Fruit fly (Drosophila melanogaster) whole organism, embryonic: ENCODE data around the gene CG7785.
A peak's percentile ranks its signal among the peaks of the same experiment; 100 is the strongest.

Experiments
- Bdp1 ChIP-seq: fragments of 200-800 bp; sonication (Bioruptor generic); optimal IDR thresholded peaks from 3 replicates; lab custom pipeline; 2016; ENCODE audit warnings: missing biosample characterization, missing genetic modification characterization
- CG10147 ChIP-seq: fragments of 200-800 bp; sonication (Bioruptor generic); optimal IDR thresholded peaks from 2 replicates; lab custom pipeline; 2019; ENCODE audit warnings: missing biosample characterization, mild to moderate bottlenecking, missing genetic modification characterization, moderate library complexity
- CG10366 ChIP-seq: fragments of 200-800 bp; sonication (Bioruptor generic); IDR thresholded peaks from 2 replicates; pipeline ENCODE4 v1.3.6; 2022; ENCODE audit warnings: missing biosample characterization, missing genetic modification characterization
- CG12104 ChIP-seq: fragments of 200-800 bp; sonication (Bioruptor generic); optimal IDR thresholded peaks from 3 replicates; lab custom pipeline; 2016; ENCODE audit warnings: missing biosample characterization, missing genetic modification characterization
- CG12659 ChIP-seq: fragments of 200-800 bp; sonication (Bioruptor generic); optimal IDR thresholded peaks from 3 replicates; lab custom pipeline; 2017; ENCODE audit warnings: mild to moderate bottlenecking, missing biosample characterization, missing genetic modification reagents, missing genetic modification characterization
- CG13296 ChIP-seq: fragments of 200-800 bp; sonication (Bioruptor generic); optimal IDR thresholded peaks from 3 replicates; lab custom pipeline; 2018; ENCODE audit warnings: missing biosample characterization, mild to moderate bottlenecking, missing genetic modification characterization
- CG13775 ChIP-seq: fragments of 200-800 bp; sonication (Bioruptor generic); optimal IDR thresholded peaks from 3 replicates; lab custom pipeline; 2017; ENCODE audit warnings: missing biosample characterization, mild to moderate bottlenecking, missing genetic modification characterization
- CG17612 ChIP-seq: fragments of 200-800 bp; sonication (Bioruptor generic); IDR thresholded peaks from 2 replicates; pipeline ENCODE4 v1.3.6; 2022; ENCODE audit warnings: missing biosample characterization, missing genetic modification characterization
- CG1792 ChIP-seq: fragments of 200-800 bp; sonication (Bioruptor generic); optimal IDR thresholded peaks from 2 replicates; lab custom pipeline; 2016; ENCODE audit warnings: missing biosample characterization, missing genetic modification characterization
- CG2120 ChIP-seq: fragments of 200-800 bp; sonication (Bioruptor generic); optimal IDR thresholded peaks from 3 replicates; lab custom pipeline; 2016; ENCODE audit warnings: missing biosample characterization, missing genetic modification characterization
- CG32772 ChIP-seq: fragments of 200-800 bp; sonication (Bioruptor generic); IDR thresholded peaks from 2 replicates; pipeline ENCODE4 v1.3.6; 2022; ENCODE audit warnings: missing biosample characterization, missing genetic modification characterization
- CG3847 ChIP-seq: fragments of 200-800 bp; sonication (Bioruptor generic); IDR thresholded peaks from 2 replicates; pipeline ENCODE4 v1.3.6; 2022; ENCODE audit warnings: missing biosample characterization, missing genetic modification characterization
- CG4820 ChIP-seq: fragments of 200-800 bp; sonication (Bioruptor generic); optimal IDR thresholded peaks from 3 replicates; lab custom pipeline; 2016; ENCODE audit warnings: missing biosample characterization, missing genetic modification characterization
- CG7271 ChIP-seq: fragments of 200-800 bp; sonication (Bioruptor generic); optimal IDR thresholded peaks from 2 replicates; lab custom pipeline; 2018; ENCODE audit warnings: missing biosample characterization, mild to moderate bottlenecking, missing genetic modification characterization, moderate library complexity
- CG9609 ChIP-seq: fragments of 200-800 bp; sonication (Bioruptor generic); optimal IDR thresholded peaks from 3 replicates; lab custom pipeline; 2016; ENCODE audit warnings: missing biosample characterization, missing genetic modification characterization
- Camta ChIP-seq: fragments of 200-800 bp; sonication (Bioruptor generic); optimal IDR thresholded peaks from 2 replicates; lab custom pipeline; 2016; ENCODE audit warnings: missing biosample characterization, missing genetic modification characterization
- Dip3 ChIP-seq: fragments of 200-800 bp; sonication (Bioruptor generic); optimal IDR thresholded peaks from 3 replicates; lab custom pipeline; 2016; ENCODE audit warnings: missing biosample characterization, missing genetic modification characterization
- Dref ChIP-seq: fragments of 200-800 bp; sonication (Bioruptor generic); IDR thresholded peaks from 2 replicates; pipeline ENCODE4 v1.3.6; 2022; ENCODE audit warnings: missing biosample characterization, missing genetic modification characterization
- Elba2 ChIP-seq: fragments of 200-800 bp; sonication (Bioruptor generic); optimal IDR thresholded peaks from 3 replicates; lab custom pipeline; 2016; ENCODE audit warnings: missing biosample characterization, missing genetic modification characterization
- Kr ChIP-seq: fragments of 200-800 bp; sonication (Bioruptor generic); optimal IDR thresholded peaks from 2 replicates; lab custom pipeline; 2017; ENCODE audit warnings: missing biosample characterization, mild to moderate bottlenecking, missing genetic modification characterization
- Max ChIP-seq: fragments of 200-800 bp; sonication (Bioruptor generic); optimal IDR thresholded peaks from 2 replicates; lab custom pipeline; 2016; ENCODE audit warnings: missing biosample characterization, mild to moderate bottlenecking, missing genetic modification characterization
- NC2β ChIP-seq: fragments of 200-800 bp; sonication (Bioruptor generic); optimal IDR thresholded peaks from 2 replicates; lab custom pipeline; 2016; ENCODE audit warnings: missing biosample characterization, missing genetic modification characterization
- Ptx1 ChIP-seq: fragments of 200-800 bp; sonication (Bioruptor generic); IDR thresholded peaks from 2 replicates; pipeline ENCODE4 v1.3.6; 2022; ENCODE audit warnings: missing biosample characterization, missing genetic modification characterization
- Trl ChIP-seq, 3 experiments: fragments of >200 bp in 2 of 3; fragments of 200-800 bp in 1 of 3; sonication (Bioruptor generic) in 1 of 3; optimal IDR thresholded peaks; 2 replicates in 1 of 3; 3 replicates in 2 of 3; lab custom pipeline; 2016 to 2017; ENCODE audit warnings: missing biosample characterization in 1 of 3, missing genetic modification characterization in 1 of 3
- ab ChIP-seq: fragments of 200-800 bp; sonication (Bioruptor generic); optimal IDR thresholded peaks from 2 replicates; lab custom pipeline; 2016; ENCODE audit warnings: missing biosample characterization, missing genetic modification characterization
- cato ChIP-seq: fragments of 200-800 bp; sonication (Bioruptor generic); optimal IDR thresholded peaks from 2 replicates; lab custom pipeline; 2016; ENCODE audit warnings: missing biosample characterization, missing genetic modification characterization, borderline replicate concordance
- cg ChIP-seq: fragments of 200-800 bp; sonication (Bioruptor generic); optimal IDR thresholded peaks from 3 replicates; lab custom pipeline; 2019; ENCODE audit warnings: missing biosample characterization, mild to moderate bottlenecking, missing genetic modification characterization, moderate library complexity
- crol ChIP-seq: fragments of 200-800 bp; sonication (Bioruptor generic); IDR thresholded peaks from 2 replicates; pipeline ENCODE4 v1.3.6; 2022; ENCODE audit warnings: missing biosample characterization, missing genetic modification characterization
- crp ChIP-seq, 2 experiments: fragments of 200-800 bp; sonication (Bioruptor generic); optimal IDR thresholded peaks; 2 replicates in 1 of 2; 3 replicates in 1 of 2; lab custom pipeline; 2017; ENCODE audit warnings: missing biosample characterization in 2 of 2, missing genetic modification characterization in 2 of 2, mild to moderate bottlenecking in 1 of 2, moderate library complexity in 1 of 2
- esg ChIP-seq: fragments of 200-800 bp; sonication (Bioruptor generic); conservative IDR thresholded peaks from 2 replicates; pipeline ENCODE4 v1.3.6; 2022; ENCODE audit warnings: missing biosample characterization, missing genetic modification characterization
- eyg ChIP-seq: fragments of 200-800 bp; sonication (Bioruptor generic); optimal IDR thresholded peaks from 3 replicates; lab custom pipeline; 2016; ENCODE audit warnings: missing biosample characterization, missing genetic modification characterization
- fu2 ChIP-seq: fragments of 200-800 bp; sonication (Bioruptor generic); optimal IDR thresholded peaks from 2 replicates; lab custom pipeline; 2016; ENCODE audit warnings: missing biosample characterization, missing genetic modification characterization
- hth ChIP-seq: fragments of >200 bp; optimal IDR thresholded peaks from 2 replicates; lab custom pipeline; 2017; ENCODE audit warnings: inconsistent platforms
- jumu ChIP-seq: fragments of 200-800 bp; sonication (Bioruptor generic); optimal IDR thresholded peaks from 3 replicates; lab custom pipeline; 2016; ENCODE audit warnings: missing biosample characterization, missing genetic modification characterization
- klu ChIP-seq: fragments of 200-800 bp; sonication (Bioruptor generic); IDR thresholded peaks from 2 replicates; pipeline ENCODE4 v1.3.6; 2022; ENCODE audit warnings: missing biosample characterization, missing genetic modification characterization
- kni ChIP-seq: fragments of 200-800 bp; sonication (Bioruptor generic); optimal IDR thresholded peaks from 3 replicates; lab custom pipeline; 2017; ENCODE audit warnings: mild to moderate bottlenecking, missing biosample characterization, missing genetic modification reagents, missing genetic modification characterization
- lilli ChIP-seq: fragments of 200-800 bp; sonication (Bioruptor generic); optimal IDR thresholded peaks from 3 replicates; lab custom pipeline; 2016; ENCODE audit warnings: missing biosample characterization, missing genetic modification characterization
- lov ChIP-seq, 2 experiments: fragments of 200-800 bp in 1 of 2; fragments of >200 bp in 1 of 2; sonication (Bioruptor generic) in 1 of 2; IDR thresholded peaks in 1 of 2; optimal IDR thresholded peaks in 1 of 2; 2 replicates in 1 of 2; 3 replicates in 1 of 2; pipeline versions ENCODE4 v1.3.6 to Lab custom; 2017 to 2022; ENCODE audit warnings: missing biosample characterization in 1 of 2, missing genetic modification characterization in 1 of 2
- nerfin-1 ChIP-seq: fragments of 200-800 bp; sonication (Bioruptor generic); optimal IDR thresholded peaks from 3 replicates; lab custom pipeline; 2019; ENCODE audit warnings: missing biosample characterization, mild to moderate bottlenecking, missing genetic modification characterization, moderate library complexity
- odd ChIP-seq: fragments of 200-800 bp; sonication (Bioruptor generic); optimal IDR thresholded peaks from 2 replicates; lab custom pipeline; 2017; ENCODE audit warnings: missing biosample characterization, mild to moderate bottlenecking, missing genetic modification characterization
- otp ChIP-seq: fragments of 200-800 bp; sonication (Bioruptor generic); IDR thresholded peaks from 3 replicates; pipeline ENCODE4, ENCODE4 v1.3.6; 2022; ENCODE audit warnings: missing biosample characterization, missing genetic modification characterization
- pan ChIP-seq, 4 experiments: fragments of >200 bp in 3 of 4; fragments of 200-800 bp in 1 of 4; sonication (Bioruptor generic) in 1 of 4; optimal IDR thresholded peaks in 3 of 4; IDR thresholded peaks in 1 of 4; 2 replicates each; pipeline versions ENCODE4 v1.3.6 to Lab custom; 2017 to 2022; ENCODE audit warnings: missing biosample characterization in 2 of 4, missing genetic modification characterization in 2 of 4, mixed read lengths in 1 of 4
- ranshi ChIP-seq: fragments of 200-800 bp; sonication (Bioruptor generic); IDR thresholded peaks from 2 replicates; pipeline ENCODE4 v1.3.6; 2022; ENCODE audit warnings: missing biosample characterization, missing genetic modification characterization
- ro ChIP-seq: fragments of 200-800 bp; sonication (Bioruptor generic); IDR thresholded peaks from 2 replicates; pipeline ENCODE4 v1.3.6; 2022; ENCODE audit warnings: missing biosample characterization, missing genetic modification characterization
- row ChIP-seq: fragments of 200-800 bp; sonication (Bioruptor generic); IDR thresholded peaks from 3 replicates; pipeline ENCODE4 v1.3.6; 2022; ENCODE audit warnings: missing biosample characterization, missing genetic modification characterization
- sisA ChIP-seq: fragments of 200-800 bp; sonication (Bioruptor generic); IDR thresholded peaks from 2 replicates; pipeline ENCODE4 v1.3.6; 2022; ENCODE audit warnings: missing biosample characterization, missing genetic modification characterization
- tgo ChIP-seq: fragments of 200-800 bp; sonication (Bioruptor generic); IDR thresholded peaks from 3 replicates; pipeline ENCODE4 v1.3.6; 2022; ENCODE audit warnings: missing biosample characterization, missing genetic modification characterization
- ttk ChIP-seq: fragments of 200-800 bp; sonication (Bioruptor generic); IDR thresholded peaks from 2 replicates; pipeline ENCODE4 v2.1.2; 2022; ENCODE audit warnings: missing biosample characterization, missing genetic modification characterization

CG7785 gene

dm6 chr3R:18049272-18050015, 28.0 kb downstream of the CG7785 start (continued):
- TF ChIP-seq klu, result peak; percentile 26; the same call in 1 of the 2 replicates
- TF ChIP-seq CG32772 (GFP tag; lab: Robert Waterston, UW), result peak; percentile 26; the same call in 1 of the 2 replicates
- peak; percentile 80 for TF ChIP-seq CG13775 (GFP tag; lab: Kevin White, UChicago)
- peak in 1 of 2 experiments; percentile 7 for TF ChIP-seq crp (GFP tag; optimal IDR thresholded peaks at IDR 0.05; lab: Kevin White, UChicago)
- no peak for TF ChIP-seq Kr (GFP tag; lab: Kevin White, UChicago)
- peak; percentile 9 for TF ChIP-seq Camta
- peak in 1 of 2 experiments; percentile 58 for TF ChIP-seq pan (optimal IDR thresholded peaks at IDR 0.05; lab: Kevin White, UChicago)
- TF ChIP-seq pan (GFP tag; optimal IDR thresholded peaks at IDR 0.05 in 1 of 2, IDR thresholded peaks at IDR 0.05 in 1 of 2), result peak; percentile 23 to 32
- peak; percentile 57; the same call in 1 of the 2 replicates for TF ChIP-seq ranshi (GFP tag; lab: Robert Waterston, UW)
- peak; percentile 71 for TF ChIP-seq CG12659 (GFP tag; lab: Kevin White, UChicago)
- no peak for TF ChIP-seq fu2
- peak; percentile 59 for TF ChIP-seq odd
- TF ChIP-seq CG12104 (GFP tag; lab: Kevin White, UChicago), result peak; percentile 49
- 0 out of 2 replicates have a peak, but pooled peaks have one; percentile 35 for TF ChIP-seq ttk (GFP tag; lab: Robert Waterston, UW)
- no peak; the same call in 1 of the 2 replicates for TF ChIP-seq crol
- TF ChIP-seq ab (GFP tag; lab: Kevin White, UChicago), result no peak
- peak; percentile 2 for TF ChIP-seq CG13296
- peak; percentile 2 for TF ChIP-seq NC2β (GFP tag; lab: Kevin White, UChicago)
- no peak for TF ChIP-seq otp (GFP tag; lab: Robert Waterston, UW)
- TF ChIP-seq cg (GFP tag; lab: Kevin White, UChicago), result no peak
- no peak for TF ChIP-seq Dref (GFP tag; lab: Robert Waterston, UW)
- peak; percentile 59 to 80 for TF ChIP-seq Trl (optimal IDR thresholded peaks at IDR 0.05; lab: Kevin White, UChicago)
- peak; percentile 16 for TF ChIP-seq Trl (GFP tag; optimal IDR thresholded peaks at IDR 0.05; lab: Kevin White, UChicago)
- no peak for TF ChIP-seq eyg
- TF ChIP-seq CG1792 (GFP tag; lab: Kevin White, UChicago), result no peak
- peak; percentile 37; the same call in 1 of the 2 replicates for TF ChIP-seq CG10366
- TF ChIP-seq esg (GFP tag; lab: Robert Waterston, UW), result peak; percentile 60
- peak; percentile 47 for TF ChIP-seq jumu (GFP tag; lab: Kevin White, UChicago)
- peak; percentile 58 for TF ChIP-seq lilli (GFP tag; lab: Kevin White, UChicago)
- no peak for TF ChIP-seq CG9609 (GFP tag; lab: Kevin White, UChicago)
- peak; percentile 26 for TF ChIP-seq Elba2 (GFP tag; lab: Kevin White, UChicago)
- TF ChIP-seq Max (GFP tag; lab: Kevin White, UChicago), result peak; percentile 53
- TF ChIP-seq kni, result no peak
- peak; percentile 63 for TF ChIP-seq Ptx1
- TF ChIP-seq CG10147 (GFP tag; lab: Kevin White, UChicago), result peak; percentile 15
- peak; percentile 65 for TF ChIP-seq CG4820 (GFP tag; lab: Kevin White, UChicago)
- TF ChIP-seq CG7271, result no peak
- no peak for TF ChIP-seq Dip3 (GFP tag; lab: Kevin White, UChicago)
- no peak for TF ChIP-seq CG17612 (GFP tag; lab: Robert Waterston, UW)
- TF ChIP-seq sisA (GFP tag; lab: Robert Waterston, UW), result peak; percentile 55; the same call in 1 of the 2 replicates
- peak; percentile 35 for TF ChIP-seq CG3847
- TF ChIP-seq hth (lab: Kevin White, UChicago), result no peak
- peak; percentile 72 for TF ChIP-seq row
- no peak for TF ChIP-seq Bdp1
- TF ChIP-seq tgo (GFP tag; lab: Robert Waterston, UW), result peak; percentile 40; the same call in 2 of the 3 replicates
- peak; percentile 36 for TF ChIP-seq cato (GFP tag; lab: Kevin White, UChicago)
- TF ChIP-seq CG2120 (GFP tag; lab: Kevin White, UChicago), result peak; percentile 66
- TF ChIP-seq nerfin-1 (tag; lab: Kevin White, UChicago), result peak; percentile 36
- no peak for TF ChIP-seq ro (GFP tag; lab: Robert Waterston, UW)
- TF ChIP-seq lov (optimal IDR thresholded peaks at IDR 0.05; lab: Kevin White, UChicago), result no peak
- no peak for TF ChIP-seq lov (GFP tag; IDR thresholded peaks at IDR 0.05; lab: Robert Waterston, UW)
